Fruit fly (Drosophila melanogaster): ENCODE results near the gene CG46394.

The CG46394 gene

dm6 chr3L:11587720-11588580 lies 12.2 kb upstream of the CG46394 start, which contains the start of gene rt (continued):
- TF ChIP-seq Ets97D (GFP tag; optimal IDR thresholded peaks at IDR 0.05): no peak
- TF ChIP-seq CG10209 (GFP tag; optimal IDR thresholded peaks at IDR 0.05): peak; percentile 18
- no peak for TF ChIP-seq CG8765 (GFP tag; IDR thresholded peaks at IDR 0.05)
- peak; percentile 38; the same call in 1 of the 3 replicates for TF ChIP-seq HLH4C (GFP tag; IDR thresholded peaks at IDR 0.05; ENCODE audit: partially characterized antibody)
- peak; percentile 32 for TF ChIP-seq CG12659 (GFP tag; optimal IDR thresholded peaks at IDR 0.05)
- peak; percentile 75 for TF ChIP-seq Xrp1 (GFP tag; IDR thresholded peaks at IDR 0.05)
- peak; percentile 55 for TF ChIP-seq CG2202 (tag; optimal IDR thresholded peaks at IDR 0.05)
- TF ChIP-seq fd64A (GFP tag; optimal IDR thresholded peaks at IDR 0.05): peak; percentile 24
- TF ChIP-seq bsh (GFP tag; optimal IDR thresholded peaks at IDR 0.05): peak; percentile 52 to 77
- peak; percentile 9 for TF ChIP-seq CG12155 (GFP tag; optimal IDR thresholded peaks at IDR 0.05)
- TF ChIP-seq Drgx (GFP tag; IDR thresholded peaks at IDR 0.05): peak; percentile 77
- TF ChIP-seq HLH54F (GFP tag; optimal IDR thresholded peaks at IDR 0.05): no peak
- peak; percentile 33 for TF ChIP-seq nau (GFP tag; optimal IDR thresholded peaks at IDR 0.05)
- peak; percentile 28 for TF ChIP-seq CG8924 (tag; optimal IDR thresholded peaks at IDR 0.05)
- peak; percentile 46 for TF ChIP-seq org-1 (GFP tag; optimal IDR thresholded peaks at IDR 0.05)
- peak; percentile 32; the same call in 1 of the 2 replicates for TF ChIP-seq CG32532 (GFP tag; IDR thresholded peaks at IDR 0.05)
- no peak for TF ChIP-seq NK7.1 (GFP tag; optimal IDR thresholded peaks at IDR 0.05)
- TF ChIP-seq CG17328 (GFP tag; IDR thresholded peaks at IDR 0.05): peak; percentile 65
- peak; percentile 53 for TF ChIP-seq CG15601 (tag; optimal IDR thresholded peaks at IDR 0.05)
- TF ChIP-seq zen (tag; optimal IDR thresholded peaks at IDR 0.05): peak; percentile 6
- TF ChIP-seq odd (GFP tag; optimal IDR thresholded peaks at IDR 0.05): peak; percentile 25
- peak; percentile 29; the same call in 1 of the 2 replicates for TF ChIP-seq CG31224 (GFP tag; IDR thresholded peaks at IDR 0.05)
- TF ChIP-seq CG13287 (GFP tag; IDR thresholded peaks at IDR 0.05; ENCODE audit: partially characterized antibody): no peak
- TF ChIP-seq knrl (GFP tag; IDR thresholded peaks at IDR 0.05; ENCODE audit: partially characterized antibody): 0 out of 3 replicates have a peak, but pooled peaks have one; percentile 19
- TF ChIP-seq CoRest (tag; optimal IDR thresholded peaks at IDR 0.05): peak; percentile 70
- peak; percentile 58 for TF ChIP-seq CG30403 (GFP tag; optimal IDR thresholded peaks at IDR 0.05)
- peak; percentile 41 for TF ChIP-seq Six4 (GFP tag; optimal IDR thresholded peaks at IDR 0.05)
- TF ChIP-seq tap (tag; optimal IDR thresholded peaks at IDR 0.05): peak; percentile 27
- TF ChIP-seq p53 (GFP tag; optimal IDR thresholded peaks at IDR 0.05): no peak
- TF ChIP-seq CG1647 (GFP tag; optimal IDR thresholded peaks at IDR 0.05): no peak
- peak; percentile 66 for TF ChIP-seq CG11504 (tag; optimal IDR thresholded peaks at IDR 0.05)
- no peak for TF ChIP-seq Dip3 (GFP tag; optimal IDR thresholded peaks at IDR 0.05)
- peak; percentile 8 for TF ChIP-seq CG11723 (GFP tag; optimal IDR thresholded peaks at IDR 0.05)
- TF ChIP-seq CG15269 (tag; optimal IDR thresholded peaks at IDR 0.05): peak; percentile 48
- TF ChIP-seq Blimp-1 (GFP tag; optimal IDR thresholded peaks at IDR 0.05): peak; percentile 15
- peak; percentile 36 for TF ChIP-seq CG18764 (GFP tag; optimal IDR thresholded peaks at IDR 0.05)
- TF ChIP-seq CG1602 (GFP tag; optimal IDR thresholded peaks at IDR 0.05): peak; percentile 38
- peak; percentile 31 for TF ChIP-seq CG17359 (tag; optimal IDR thresholded peaks at IDR 0.05)
- TF ChIP-seq CG16863 (GFP tag; optimal IDR thresholded peaks at IDR 0.05): peak; percentile 38
- TF ChIP-seq aop (GFP tag; IDR thresholded peaks at IDR 0.05): peak; percentile 37; the same call in 1 of the 2 replicates
- TF ChIP-seq CG30020 (tag; optimal IDR thresholded peaks at IDR 0.05): peak; percentile 39
- no peak for TF ChIP-seq CG12299 (tag; optimal IDR thresholded peaks at IDR 0.05)
- no peak for TF ChIP-seq H15 (GFP tag; IDR thresholded peaks at IDR 0.05)
- TF ChIP-seq hkb (optimal IDR thresholded peaks at IDR 0.05): no peak
- TF ChIP-seq hkb (GFP tag; IDR thresholded peaks at IDR 0.05): peak; percentile 70
- peak; percentile 67 for TF ChIP-seq zfh1 (GFP tag; IDR thresholded peaks at IDR 0.05)
- TF ChIP-seq CG15011 (GFP tag; optimal IDR thresholded peaks at IDR 0.05): peak; percentile 27
- TF ChIP-seq Mrtf (GFP tag; IDR thresholded peaks at IDR 0.05): peak; percentile 30; the same call in 1 of the 3 replicates

Data from whole organism, embryonic.